Fruit fly (Drosophila melanogaster): ENCODE results near the gene CG43861.

DNA sequence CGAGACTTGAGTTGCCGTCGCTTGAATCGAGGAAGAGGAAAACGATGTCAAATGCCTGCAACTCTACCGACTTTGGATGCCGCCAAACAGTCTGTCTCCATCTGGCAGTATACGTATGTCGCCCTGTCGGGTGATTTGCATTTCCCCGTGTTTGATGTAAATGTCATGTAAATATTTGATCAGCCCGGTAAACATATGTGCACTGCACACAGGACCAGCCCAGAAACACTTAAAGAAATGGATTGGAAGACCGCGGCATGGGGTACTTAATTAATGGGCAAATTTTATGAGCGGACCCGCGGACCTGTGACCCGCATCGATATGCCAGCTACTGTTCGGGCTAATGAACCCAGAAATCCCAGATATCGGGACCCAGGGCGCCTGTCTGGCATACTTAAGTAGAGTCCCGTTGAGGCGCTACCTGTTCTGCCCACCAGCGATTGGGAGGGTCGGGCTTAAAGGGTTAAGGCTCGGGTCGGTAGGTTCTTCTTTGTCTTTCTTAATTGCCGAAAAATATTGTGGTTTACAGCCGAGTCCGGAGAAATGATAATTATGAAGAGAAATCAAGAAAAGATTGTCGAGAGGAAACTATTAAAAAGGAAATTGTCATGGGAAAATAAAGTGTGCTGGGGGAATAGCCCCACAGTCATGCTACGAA, 79.1 kb downstream of the CG43861 start:
- TF ChIP-seq bowl (GFP tag; IDR thresholded peaks at IDR 0.05) = no peak
- no peak for TF ChIP-seq CG2129 (GFP tag; IDR thresholded peaks at IDR 0.05; ENCODE audit: partially characterized antibody)
- TF ChIP-seq CG14441 (GFP tag; IDR thresholded peaks at IDR 0.05) = no peak
- TF ChIP-seq ken (GFP tag; IDR thresholded peaks at IDR 0.05) = no peak
- TF ChIP-seq zf30C (GFP tag; optimal IDR thresholded peaks at IDR 0.05) = no peak
- TF ChIP-seq CG1832 (GFP tag; optimal IDR thresholded peaks at IDR 0.05) = no peak
- no peak for TF ChIP-seq bigmax (GFP tag; optimal IDR thresholded peaks at IDR 0.05)

All from whole organism, embryonic.